Worm (Caenorhabditis elegans) whole organism, young adult: ENCODE results near the gene Y6G8.2.

Experiments
- Y53F4B.3 ChIP-seq: fragments of 200-800 bp; sonication (Bioruptor generic); IDR thresholded peaks from 2 replicates; pipeline ENCODE4 v1.3.6; 2022; ENCODE audit warnings: missing genetic modification reagents, missing genetic modification characterization, missing compliant biosample characterization
- athp-1 ChIP-seq: sonication (generic microtip); optimal IDR thresholded peaks from 2 replicates; lab custom pipeline; 2017; ENCODE audit warnings: mild to moderate bottlenecking, missing genetic modification characterization, missing compliant biosample characterization
- mcd-1 ChIP-seq: fragments of 200-800 bp; sonication (Bioruptor generic); IDR thresholded peaks from 2 replicates; pipeline ENCODE4 v1.3.6; 2022; ENCODE audit warnings: missing genetic modification reagents, missing genetic modification characterization, missing compliant biosample characterization
- repo-1 ChIP-seq: sonication (generic microtip); optimal IDR thresholded peaks from 2 replicates; lab custom pipeline; 2017; ENCODE audit warnings: mild to moderate bottlenecking, missing genetic modification characterization, missing compliant biosample characterization
- unc-130 ChIP-seq: sonication (generic microtip); optimal IDR thresholded peaks from 2 replicates; lab custom pipeline; 2016; ENCODE audit warnings: missing genetic modification reagents, missing genetic modification characterization, missing compliant biosample characterization

DNA sequence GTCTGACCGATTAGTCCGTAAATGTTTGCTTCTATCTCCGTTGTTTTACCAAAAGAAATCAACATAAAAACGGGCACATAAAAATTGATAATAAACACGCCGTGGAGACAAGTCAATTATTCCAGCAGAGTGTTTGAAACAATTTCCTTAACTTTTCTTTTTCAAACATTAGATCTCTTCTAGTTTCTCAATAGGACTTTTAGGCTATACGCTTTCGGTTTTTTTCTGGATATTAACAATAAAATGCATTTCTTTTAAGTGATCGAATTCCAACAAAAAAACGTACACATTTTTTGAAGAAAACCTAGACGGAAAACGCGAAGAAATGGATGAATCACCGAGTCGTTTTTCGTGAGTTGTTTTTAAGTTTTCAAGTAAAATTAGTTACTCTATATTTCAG is 39.8 kb downstream of the Y6G8.2 start, which contains the start of gene fbxa-172:
- TF ChIP-seq unc-130 (GFP tag; lab: Kevin White, UChicago), result no peak
- no peak for TF ChIP-seq repo-1 (tag; lab: Kevin White, UChicago)
- no peak for TF ChIP-seq mcd-1 (GFP tag; lab: Robert Waterston, UW)
- TF ChIP-seq Y53F4B.3, result no peak
- no peak for TF ChIP-seq athp-1 (tag; lab: Kevin White, UChicago)
